Worm (Caenorhabditis elegans): ENCODE results near the gene mnk-1.

DNA sequence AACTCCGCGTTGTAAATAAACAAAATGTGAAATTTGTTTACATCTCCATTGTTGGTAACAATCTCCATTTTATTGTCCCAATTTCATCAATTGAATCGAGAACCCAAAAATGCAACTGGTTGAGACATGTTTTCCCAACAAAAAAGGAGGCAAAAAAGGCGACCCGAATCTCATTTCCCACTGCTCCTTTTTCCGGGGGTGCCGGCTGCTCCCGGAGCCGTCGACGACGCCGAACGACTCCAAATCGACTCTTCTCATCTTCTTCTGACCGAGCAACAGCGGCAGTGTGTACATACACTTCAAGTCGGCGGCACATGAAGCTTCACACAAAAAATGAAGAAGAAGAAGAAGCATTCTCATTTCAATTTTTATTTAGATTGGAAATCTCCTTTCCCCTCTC is 11.6 kb upstream of the mnk-1 start:
- no peak for TF ChIP-seq him-1 (tag; optimal IDR thresholded peaks at IDR 0.05)
- no peak for TF ChIP-seq W03F9.2 (tag; optimal IDR thresholded peaks at IDR 0.05)
- TF ChIP-seq dao-5 (tag; optimal IDR thresholded peaks at IDR 0.05) = no peak

Measured in whole organism, L4/young adult.